Fruit fly (Drosophila melanogaster): Measurements from ENCODE around the gene CG6793.

dm6 chr3L:12014272-12014671, 27.9 kb upstream of the CG6793 start:
- no peak for TF ChIP-seq CTCF (optimal IDR thresholded peaks at IDR 0.05)
- TF ChIP-seq CG8478 (optimal IDR thresholded peaks at IDR 0.05), result no peak

Data from S2 (cell line).